Worm (Caenorhabditis elegans) whole organism, midembryonic: Measurements from ENCODE around the gene R11H6.5.

Experiments used
- T22C8.4 ChIP-seq: fragments of 200-800 bp; sonication (Bioruptor generic); IDR thresholded peaks from 2 replicates; pipeline ENCODE4 v1.3.6; 2022; ENCODE audit warnings: missing genetic modification characterization, missing compliant biosample characterization
- cog-1 ChIP-seq: sonication (generic microtip); optimal IDR thresholded peaks from 2 replicates; lab custom pipeline; 2016; ENCODE audit warnings: missing genetic modification characterization, missing compliant biosample characterization
- flt-1 ChIP-seq: fragments of 200-800 bp; sonication (Bioruptor generic); IDR thresholded peaks from 2 replicates; pipeline ENCODE4 v1.3.6; 2022; ENCODE audit warnings: missing genetic modification characterization, missing compliant biosample characterization
- klf-2 ChIP-seq: fragments of 200-800 bp; sonication (Bioruptor generic); conservative IDR thresholded peaks from 2 replicates; pipeline ENCODE4 v1.3.6; 2022; ENCODE audit warnings: missing genetic modification reagents, missing genetic modification characterization, missing compliant biosample characterization
- med-1 ChIP-seq: sonication (generic microtip); optimal IDR thresholded peaks from 2 replicates; lab custom pipeline; 2017; ENCODE audit warnings: missing genetic modification characterization, mild to moderate bottlenecking, missing compliant biosample characterization, antibody characterized with exemption, missing genetic modification reagents; ENCODE audit not compliant: insufficient read depth
- ref-1 ChIP-seq: fragments of 200-800 bp; sonication (Bioruptor generic); conservative IDR thresholded peaks from 2 replicates; pipeline ENCODE4 v1.3.6; 2022; ENCODE audit warnings: missing genetic modification reagents, missing genetic modification characterization, missing compliant biosample characterization
- tab-1 ChIP-seq: fragments of 200-800 bp; sonication (Bioruptor generic); IDR thresholded peaks from 2 replicates; pipeline ENCODE4 v1.3.6; 2022; ENCODE audit warnings: missing genetic modification characterization, missing compliant biosample characterization
- ztf-23 ChIP-seq: fragments of 200-800 bp; sonication (Bioruptor generic); IDR thresholded peaks from 2 replicates; pipeline ENCODE4 v1.3.6; 2022; ENCODE audit warnings: missing genetic modification reagents, missing genetic modification characterization, missing compliant biosample characterization
- ztf-29 ChIP-seq: fragments of 200-800 bp; sonication (Bioruptor generic); IDR thresholded peaks from 2 replicates; pipeline ENCODE4 v1.3.6; 2022; ENCODE audit warnings: missing genetic modification reagents, missing genetic modification characterization, missing compliant biosample characterization

Gene R11H6.5

ce11 chrV:14612168-14612567, at the start of gene R11H6.5, which contains the start of gene ccnk-1:
TSS of gene R11H6.5 (minus strand) at chrV:14612222.
TSS of gene ccnk-1 (plus strand) at chrV:14612548.
- TF ChIP-seq ref-1 (GFP tag; lab: Robert Waterston, UW) (no peak), ztf-29 (no peak), T22C8.4 (GFP tag; lab: Robert Waterston, UW) (no peak)

ce11 chrV:14660608-14661355, 48.8 kb upstream of the R11H6.5 start, which contains the start of gene srh-17:
TSS of gene srh-17 (plus strand) at chrV:14661305.
- TF ChIP-seq tab-1 (GFP tag; lab: Robert Waterston, UW) (no peak), flt-1 (GFP tag; lab: Robert Waterston, UW) (no peak), ref-1 (GFP tag; lab: Robert Waterston, UW) (no peak), ztf-23 (no peak), ztf-29 (no peak), cog-1 (tag; lab: Kevin White, UChicago) (no peak), klf-2 (GFP tag; lab: Robert Waterston, UW) (no peak), med-1 (GFP tag; lab: Kevin White, UChicago) (no peak), T22C8.4 (GFP tag; lab: Robert Waterston, UW) (no peak)

- TF ChIP-seq flt-1 (GFP tag; lab: Robert Waterston, UW) (no peak), ztf-29 (no peak), ztf-23 (no peak), T22C8.4 (GFP tag; lab: Robert Waterston, UW) (no peak), cog-1 (tag; lab: Kevin White, UChicago) (no peak), ref-1 (GFP tag; lab: Robert Waterston, UW) (no peak), tab-1 (GFP tag; lab: Robert Waterston, UW) (no peak), klf-2 (GFP tag; lab: Robert Waterston, UW) (no peak), med-1 (GFP tag; lab: Kevin White, UChicago) (no peak)
Measured at ce11 chrV:14659595-14659994, 47.6 kb upstream of the R11H6.5 start.

ce11 chrV:14658131-14658530, 46.1 kb upstream of the R11H6.5 start, which contains the start of gene slc-25A29:
TSS of gene slc-25A29 (minus strand) at chrV:14658175.
- TF ChIP-seq flt-1 (GFP tag; lab: Robert Waterston, UW) (no peak), klf-2 (GFP tag; lab: Robert Waterston, UW) (no peak), T22C8.4 (GFP tag; lab: Robert Waterston, UW) (no peak), tab-1 (GFP tag; lab: Robert Waterston, UW) (no peak), ztf-29 (no peak), cog-1 (tag; lab: Kevin White, UChicago) (no peak)

ce11 chrV:14656970-14657369, 44.9 kb upstream of the R11H6.5 start:
- no peak for TF ChIP-seq ztf-29
- no peak for TF ChIP-seq tab-1 (GFP tag; lab: Robert Waterston, UW)
- TF ChIP-seq T22C8.4 (GFP tag; lab: Robert Waterston, UW) = no peak
- no peak for TF ChIP-seq ztf-23
- no peak for TF ChIP-seq med-1 (GFP tag; lab: Kevin White, UChicago)
- no peak for TF ChIP-seq ref-1 (GFP tag; lab: Robert Waterston, UW)
- TF ChIP-seq flt-1 (GFP tag; lab: Robert Waterston, UW) = no peak
- no peak for TF ChIP-seq cog-1 (tag; lab: Kevin White, UChicago)
- no peak for TF ChIP-seq klf-2 (GFP tag; lab: Robert Waterston, UW)

ce11 chrV:14655689-14656088, 43.7 kb upstream of the R11H6.5 start:
- TF ChIP-seq tab-1 (GFP tag; lab: Robert Waterston, UW) = no peak
- TF ChIP-seq ref-1 (GFP tag; lab: Robert Waterston, UW) = no peak
- no peak for TF ChIP-seq ztf-23
- no peak for TF ChIP-seq cog-1 (tag; lab: Kevin White, UChicago)
- no peak for TF ChIP-seq med-1 (GFP tag; lab: Kevin White, UChicago)
- TF ChIP-seq klf-2 (GFP tag; lab: Robert Waterston, UW) = no peak
- no peak for TF ChIP-seq T22C8.4 (GFP tag; lab: Robert Waterston, UW)
- TF ChIP-seq flt-1 (GFP tag; lab: Robert Waterston, UW) = no peak
- no peak for TF ChIP-seq ztf-29

- no peak for TF ChIP-seq T22C8.4 (GFP tag; lab: Robert Waterston, UW)
Measured at ce11 chrV:14650631-14651030, 38.6 kb upstream of the R11H6.5 start.

- TF ChIP-seq T22C8.4 (GFP tag; lab: Robert Waterston, UW) (no peak), klf-2 (GFP tag; lab: Robert Waterston, UW) (no peak), cog-1 (tag; lab: Kevin White, UChicago) (no peak), ztf-29 (no peak), ref-1 (GFP tag; lab: Robert Waterston, UW) (no peak), flt-1 (GFP tag; lab: Robert Waterston, UW) (no peak)
Measured at ce11 chrV:14649929-14650328, 37.9 kb upstream of the R11H6.5 start.

- TF ChIP-seq T22C8.4 (GFP tag; lab: Robert Waterston, UW) = no peak
- TF ChIP-seq ref-1 (GFP tag; lab: Robert Waterston, UW) = no peak
- TF ChIP-seq ztf-29 = no peak
- TF ChIP-seq ztf-23 = no peak
- no peak for TF ChIP-seq klf-2 (GFP tag; lab: Robert Waterston, UW)
Measured at ce11 chrV:14648825-14649224, 36.8 kb upstream of the R11H6.5 start.
